Fruit fly (Drosophila melanogaster): ENCODE results near the gene CG15537.

CG15537 gene

DNA sequence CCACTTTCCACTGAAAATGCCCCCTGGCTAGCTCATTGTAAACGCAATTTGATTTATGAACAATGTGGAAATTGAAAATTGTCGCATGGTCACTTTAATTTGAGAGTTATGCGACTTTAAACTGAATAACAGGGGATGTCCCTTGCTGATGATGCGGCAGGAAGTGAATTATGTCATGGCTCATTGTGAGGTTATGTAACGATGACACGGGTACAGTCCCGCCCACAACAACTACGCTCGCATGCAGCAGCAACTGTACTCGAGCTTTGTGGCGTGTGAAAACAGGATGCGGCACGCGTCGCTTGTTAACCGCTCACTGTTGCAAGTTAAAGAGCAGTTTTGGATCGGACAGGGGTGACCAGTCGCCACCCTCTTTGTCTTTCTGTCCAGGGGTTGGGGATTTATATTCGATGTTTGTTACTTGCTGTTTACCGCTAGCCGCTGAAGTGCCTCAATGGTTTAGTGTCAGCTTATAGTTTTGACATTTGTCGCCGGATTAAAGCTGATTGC is 26.6 kb downstream of the CG15537 start:
- TF ChIP-seq CG15710 (tag; optimal IDR thresholded peaks at IDR 0.05) (no peak), CG32121 (GFP tag; IDR thresholded peaks at IDR 0.05) (no peak), CG14655 (GFP tag; optimal IDR thresholded peaks at IDR 0.05) (no peak), CG8301 (tag; optimal IDR thresholded peaks at IDR 0.05) (no peak), CG13204 (GFP tag; optimal IDR thresholded peaks at IDR 0.05) (no peak), Pif1A (GFP tag; optimal IDR thresholded peaks at IDR 0.05) (no peak), rn (GFP tag; IDR thresholded peaks at IDR 0.05) (no peak), gl (tag; optimal IDR thresholded peaks at IDR 0.05) (no peak), CG34367 (tag; optimal IDR thresholded peaks at IDR 0.05) (no peak), fd96Ca (GFP tag; IDR thresholded peaks at IDR 0.05) (no peak), CG4496 (GFP tag; IDR thresholded peaks at IDR 0.05) (no peak), Snoo (tag; optimal IDR thresholded peaks at IDR 0.05) (no peak), EcR (GFP tag; optimal IDR thresholded peaks at IDR 0.05) (no peak), CG17806 (tag; optimal IDR thresholded peaks at IDR 0.05) (no peak), Ets98B (GFP tag; IDR thresholded peaks at IDR 0.05) (no peak), CG8159 (tag; optimal IDR thresholded peaks at IDR 0.05) (no peak)

- peak; percentile 33 for TF ChIP-seq CG15710 (tag; optimal IDR thresholded peaks at IDR 0.05)
- peak; percentile 47; the same call in 2 of the 3 replicates for TF ChIP-seq fd96Ca (GFP tag; IDR thresholded peaks at IDR 0.05)
- TF ChIP-seq CG8301 (tag; optimal IDR thresholded peaks at IDR 0.05) = no peak
- TF ChIP-seq CG10348 (GFP tag; IDR thresholded peaks at IDR 0.05) = no peak
- peak; percentile 49; the same call in 1 of the 2 replicates for TF ChIP-seq CG12605 (GFP tag; IDR thresholded peaks at IDR 0.05)
- peak; percentile 52 for TF ChIP-seq CG8159 (tag; optimal IDR thresholded peaks at IDR 0.05)
- TF ChIP-seq Pif1A (GFP tag; optimal IDR thresholded peaks at IDR 0.05) = peak; percentile 41
- no peak for TF ChIP-seq CG34367 (tag; optimal IDR thresholded peaks at IDR 0.05)
- TF ChIP-seq gl (tag; optimal IDR thresholded peaks at IDR 0.05) = no peak
- peak; percentile 26 for TF ChIP-seq CG14655 (GFP tag; optimal IDR thresholded peaks at IDR 0.05)
- TF ChIP-seq CG9948 (tag; optimal IDR thresholded peaks at IDR 0.05) = peak; percentile 36
- no peak for TF ChIP-seq EcR (GFP tag; optimal IDR thresholded peaks at IDR 0.05)
- peak; percentile 13 for TF ChIP-seq Pif1B (GFP tag; optimal IDR thresholded peaks at IDR 0.05)
- no peak for TF ChIP-seq CG17806 (tag; optimal IDR thresholded peaks at IDR 0.05)
- no peak for TF ChIP-seq D1 (tag; optimal IDR thresholded peaks at IDR 0.05)
- TF ChIP-seq Snoo (tag; optimal IDR thresholded peaks at IDR 0.05) = peak; percentile 48
Observed at dm6 chr3R:30413795-30414194, 29.6 kb downstream of the CG15537 start.

dm6 chr3R:30406482-30406881 is 36.9 kb downstream of the CG15537 start:
- TF ChIP-seq CG4496 (GFP tag; IDR thresholded peaks at IDR 0.05) = no peak
- TF ChIP-seq Ets98B (GFP tag; IDR thresholded peaks at IDR 0.05) = no peak
- TF ChIP-seq CG14655 (GFP tag; optimal IDR thresholded peaks at IDR 0.05) = no peak
- TF ChIP-seq EcR (GFP tag; optimal IDR thresholded peaks at IDR 0.05) = no peak
- no peak for TF ChIP-seq CG34367 (tag; optimal IDR thresholded peaks at IDR 0.05)
- TF ChIP-seq CG10348 (GFP tag; IDR thresholded peaks at IDR 0.05) = no peak
- no peak for TF ChIP-seq rn (GFP tag; IDR thresholded peaks at IDR 0.05)
- TF ChIP-seq CG17806 (tag; optimal IDR thresholded peaks at IDR 0.05) = no peak
- no peak for TF ChIP-seq CG15710 (tag; optimal IDR thresholded peaks at IDR 0.05)
- TF ChIP-seq Pif1A (GFP tag; optimal IDR thresholded peaks at IDR 0.05) = no peak
- no peak for TF ChIP-seq Snoo (tag; optimal IDR thresholded peaks at IDR 0.05)
- TF ChIP-seq CG8301 (tag; optimal IDR thresholded peaks at IDR 0.05) = no peak
- TF ChIP-seq gl (tag; optimal IDR thresholded peaks at IDR 0.05) = no peak
- TF ChIP-seq CG13204 (GFP tag; optimal IDR thresholded peaks at IDR 0.05) = no peak
- TF ChIP-seq D1 (tag; optimal IDR thresholded peaks at IDR 0.05) = no peak

DNA sequence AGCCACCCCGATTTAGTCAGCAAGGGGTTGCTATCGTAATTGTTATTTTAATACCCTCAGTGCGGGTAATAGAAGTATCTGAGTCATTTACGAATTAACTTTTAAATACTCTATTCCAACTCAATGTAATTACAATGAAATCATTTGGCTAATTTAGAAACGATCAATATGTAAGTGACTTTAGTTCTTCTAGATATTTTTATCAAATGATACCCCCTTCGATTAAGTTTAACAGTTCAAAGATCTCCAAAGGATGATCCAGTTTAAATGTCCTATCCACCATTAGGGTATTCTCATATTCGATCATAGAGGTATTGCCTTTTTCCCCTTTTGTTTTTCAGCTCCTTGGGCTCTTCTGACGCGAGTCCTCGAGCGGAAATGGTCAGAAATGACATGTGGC is 49.5 kb downstream of the CG15537 start:
- TF ChIP-seq CG4496 (GFP tag; IDR thresholded peaks at IDR 0.05) (no peak), CG8301 (tag; optimal IDR thresholded peaks at IDR 0.05) (no peak), gl (tag; optimal IDR thresholded peaks at IDR 0.05) (no peak), rn (GFP tag; IDR thresholded peaks at IDR 0.05) (no peak), CG9948 (tag; optimal IDR thresholded peaks at IDR 0.05) (no peak), CG14655 (GFP tag; optimal IDR thresholded peaks at IDR 0.05) (no peak)

DNA sequence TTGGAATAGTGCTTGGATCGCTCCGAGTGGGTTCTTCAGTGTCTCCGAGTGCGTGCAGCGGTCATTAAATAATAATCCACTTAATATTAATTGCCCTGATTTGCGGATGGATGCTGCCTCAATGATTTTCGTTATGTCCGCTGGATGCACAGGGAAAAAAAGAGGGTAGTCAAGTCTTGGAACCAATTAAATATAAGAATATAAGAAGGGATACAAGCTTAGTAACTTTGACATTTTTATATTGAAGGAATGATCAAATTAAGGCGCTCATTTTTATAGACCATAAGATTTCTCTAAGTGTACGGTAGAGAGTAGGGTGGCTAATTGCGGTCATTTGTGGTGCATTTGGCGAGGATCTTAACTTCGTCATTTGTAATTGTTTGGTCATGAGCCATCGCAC is 51.4 kb downstream of the CG15537 start:
- TF ChIP-seq CG8159 (tag; optimal IDR thresholded peaks at IDR 0.05) (peak; percentile 2), CG14655 (GFP tag; optimal IDR thresholded peaks at IDR 0.05) (no peak), Snoo (tag; optimal IDR thresholded peaks at IDR 0.05) (no peak), CG8301 (tag; optimal IDR thresholded peaks at IDR 0.05) (no peak), Ets98B (GFP tag; IDR thresholded peaks at IDR 0.05) (no peak), EcR (GFP tag; optimal IDR thresholded peaks at IDR 0.05) (no peak), CG17806 (tag; optimal IDR thresholded peaks at IDR 0.05) (peak; percentile 20), D1 (tag; optimal IDR thresholded peaks at IDR 0.05) (no peak), CG13204 (GFP tag; optimal IDR thresholded peaks at IDR 0.05) (no peak), CG4496 (GFP tag; IDR thresholded peaks at IDR 0.05) (no peak), CG34367 (tag; optimal IDR thresholded peaks at IDR 0.05) (no peak), CG12605 (GFP tag; IDR thresholded peaks at IDR 0.05) (no peak)

DNA sequence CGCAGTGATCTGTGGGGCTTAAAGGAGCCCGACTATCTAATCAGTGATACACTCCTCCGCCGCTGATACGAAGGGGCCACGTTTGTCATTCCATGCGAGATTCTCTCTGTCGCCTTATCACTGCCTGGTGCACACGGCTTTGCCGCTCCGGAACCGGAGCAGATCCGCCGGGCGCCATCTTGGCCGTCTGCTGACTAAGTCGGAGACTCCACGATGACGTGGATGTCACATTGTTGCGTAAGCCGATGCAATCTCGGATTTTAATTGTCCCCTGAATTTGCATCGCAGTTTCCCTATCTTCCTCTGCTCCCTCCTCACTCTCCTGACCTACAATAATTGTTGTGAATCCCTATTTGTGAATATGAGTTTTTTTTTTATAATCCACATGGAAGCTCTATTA is 52.3 kb downstream of the CG15537 start:
- TF ChIP-seq EcR (GFP tag; optimal IDR thresholded peaks at IDR 0.05) = no peak
- 0 out of 3 replicates have a peak, but pooled peaks have one; percentile 26 for TF ChIP-seq CG4496 (GFP tag; IDR thresholded peaks at IDR 0.05)
- TF ChIP-seq gl (tag; optimal IDR thresholded peaks at IDR 0.05) = no peak

DNA sequence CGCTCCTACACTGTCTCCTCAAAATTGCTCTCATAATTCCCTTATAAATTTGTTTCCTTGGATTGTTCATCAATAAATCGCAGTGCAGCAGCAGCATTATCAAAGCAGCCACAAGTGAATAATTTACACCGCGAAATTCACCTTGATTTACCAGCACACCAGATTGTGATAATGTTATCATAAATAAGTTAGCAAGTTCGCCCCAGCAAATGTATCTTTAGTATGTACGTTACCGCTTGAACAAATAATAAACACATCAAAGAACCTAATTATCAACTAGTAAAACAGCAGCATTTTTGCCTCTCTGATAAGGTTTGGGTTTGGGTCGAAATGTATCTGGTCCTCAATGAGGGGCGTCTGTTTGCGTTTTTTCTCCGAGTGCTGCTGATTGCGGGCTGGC is 53.1 kb downstream of the CG15537 start:
- TF ChIP-seq CG8159 (tag; optimal IDR thresholded peaks at IDR 0.05) = no peak
- no peak for TF ChIP-seq fd96Ca (GFP tag; IDR thresholded peaks at IDR 0.05)
- TF ChIP-seq gl (tag; optimal IDR thresholded peaks at IDR 0.05) = no peak
- TF ChIP-seq rn (GFP tag; IDR thresholded peaks at IDR 0.05) = no peak
- no peak for TF ChIP-seq CG34367 (tag; optimal IDR thresholded peaks at IDR 0.05)
- no peak for TF ChIP-seq Pif1A (GFP tag; optimal IDR thresholded peaks at IDR 0.05)
- no peak for TF ChIP-seq Snoo (tag; optimal IDR thresholded peaks at IDR 0.05)
- TF ChIP-seq CG15710 (tag; optimal IDR thresholded peaks at IDR 0.05) = no peak
- TF ChIP-seq CG8301 (tag; optimal IDR thresholded peaks at IDR 0.05) = no peak
- no peak for TF ChIP-seq Ets98B (GFP tag; IDR thresholded peaks at IDR 0.05)
- TF ChIP-seq CG9948 (tag; optimal IDR thresholded peaks at IDR 0.05) = no peak

Measured in whole organism, pupa.